Worm (Caenorhabditis elegans) whole organism, late embryonic: Measurements from ENCODE around the gene dpy-4.
A peak's percentile ranks its signal among the peaks of the same experiment; 100 is the strongest.

Source experiments
- C38D4.7 ChIP-seq: fragments of 200-800 bp; sonication (Bioruptor generic); optimal IDR thresholded peaks from 2 replicates; lab custom pipeline; 2018; ENCODE audit warnings: mild to moderate bottlenecking, missing genetic modification characterization, moderate library complexity, missing compliant biosample characterization
- F13H6.1 ChIP-seq: sonication (generic microtip); optimal IDR thresholded peaks from 2 replicates; lab custom pipeline; 2016; ENCODE audit warnings: missing genetic modification characterization, missing compliant biosample characterization
- K09A11.1 ChIP-seq: sonication (generic microtip); optimal IDR thresholded peaks from 2 replicates; lab custom pipeline; 2017; ENCODE audit warnings: antibody characterized with exemption, mild to moderate bottlenecking, missing genetic modification characterization, missing compliant biosample characterization; ENCODE audit not compliant: insufficient read depth
- ama-1 ChIP-seq: fragments of 150-350 bp; optimal IDR thresholded peaks from 2 replicates; lab custom pipeline; 2014
- ceh-18 ChIP-seq: sonication (generic microtip); optimal IDR thresholded peaks from 2 replicates; lab custom pipeline; 2016; ENCODE audit warnings: missing genetic modification characterization, missing compliant biosample characterization
- ceh-2 ChIP-seq: sonication (generic microtip); optimal IDR thresholded peaks from 2 replicates; lab custom pipeline; 2016; ENCODE audit warnings: missing genotype, missing genetic modification characterization, missing compliant biosample characterization
- ceh-22 ChIP-seq: sonication (generic microtip); optimal IDR thresholded peaks from 2 replicates; lab custom pipeline; 2017; ENCODE audit warnings: missing biosample characterization, missing genetic modification characterization
- ceh-45 ChIP-seq: fragments of 200-800 bp; sonication (Bioruptor generic); IDR thresholded peaks from 2 replicates; pipeline ENCODE4 v1.3.6; 2022; ENCODE audit warnings: missing genetic modification reagents, missing genetic modification characterization, missing compliant biosample characterization
- ceh-48 ChIP-seq: sonication (generic microtip); optimal IDR thresholded peaks from 2 replicates; lab custom pipeline; 2016; ENCODE audit warnings: missing genetic modification characterization, inconsistent platforms, missing compliant biosample characterization
- ceh-6 ChIP-seq: fragments of 200-800 bp; sonication (Bioruptor generic); optimal IDR thresholded peaks from 2 replicates; lab custom pipeline; 2018; ENCODE audit warnings: mild to moderate bottlenecking, missing genetic modification characterization, missing compliant biosample characterization
- ceh-9 ChIP-seq: sonication (generic microtip); optimal IDR thresholded peaks from 2 replicates; lab custom pipeline; 2016; ENCODE audit warnings: mild to moderate bottlenecking, missing genetic modification characterization, inconsistent platforms, missing compliant biosample characterization
- che-1 ChIP-seq: sonication (generic microtip); optimal IDR thresholded peaks from 2 replicates; lab custom pipeline; 2016; ENCODE audit warnings: mild to moderate bottlenecking, missing genetic modification characterization, missing compliant biosample characterization
- dmd-4 ChIP-seq: sonication (generic microtip); optimal IDR thresholded peaks from 2 replicates; lab custom pipeline; 2016; ENCODE audit warnings: borderline replicate concordance, missing genetic modification characterization, missing compliant biosample characterization
- elt-2 ChIP-seq: sonication (generic microtip); optimal IDR thresholded peaks from 2 replicates; lab custom pipeline; 2016; ENCODE audit warnings: missing genetic modification reagents, missing genetic modification characterization, missing compliant biosample characterization
- eyg-1 ChIP-seq: sonication (generic microtip); optimal IDR thresholded peaks from 2 replicates; lab custom pipeline; 2016; ENCODE audit warnings: missing genotype, missing genetic modification characterization, missing compliant biosample characterization
- fkh-10 ChIP-seq: fragments of 150-350 bp; optimal IDR thresholded peaks from 2 replicates; lab custom pipeline; 2014; ENCODE audit warnings: missing biosample characterization, missing genetic modification reagents, missing genetic modification characterization
- fkh-6 ChIP-seq: sonication (generic microtip); optimal IDR thresholded peaks from 2 replicates; lab custom pipeline; 2016; ENCODE audit warnings: missing genetic modification characterization, missing compliant biosample characterization
- gmeb-2 ChIP-seq: sonication (generic microtip); optimal IDR thresholded peaks from 2 replicates; lab custom pipeline; 2016; ENCODE audit warnings: missing genetic modification characterization, inconsistent platforms, missing compliant biosample characterization
- hlh-13 ChIP-seq: fragments of 200-800 bp; sonication (Bioruptor generic); optimal IDR thresholded peaks from 2 replicates; lab custom pipeline; 2018; ENCODE audit warnings: mild to moderate bottlenecking, missing genetic modification characterization, missing compliant biosample characterization
- hlh-15 ChIP-seq: sonication (generic microtip); optimal IDR thresholded peaks from 2 replicates; lab custom pipeline; 2016; ENCODE audit warnings: missing genetic modification characterization, missing compliant biosample characterization
- lin-11 ChIP-seq: fragments of 200-800 bp; sonication (Bioruptor generic); optimal IDR thresholded peaks from 2 replicates; lab custom pipeline; 2018; ENCODE audit warnings: mild to moderate bottlenecking, missing genetic modification characterization, missing compliant biosample characterization
- mec-3 ChIP-seq: sonication (generic microtip); optimal IDR thresholded peaks from 2 replicates; lab custom pipeline; 2016; ENCODE audit warnings: borderline replicate concordance, missing genetic modification characterization, missing compliant biosample characterization
- npax-4 ChIP-seq: sonication (generic microtip); optimal IDR thresholded peaks from 2 replicates; lab custom pipeline; 2016; ENCODE audit warnings: missing genetic modification characterization, missing compliant biosample characterization
- pag-3 ChIP-seq: sonication (generic microtip); optimal IDR thresholded peaks from 2 replicates; lab custom pipeline; 2016; ENCODE audit warnings: missing compliant biosample characterization, missing genetic modification characterization, borderline replicate concordance
- pat-9 ChIP-seq: fragments of 200-800 bp; sonication (Bioruptor generic); optimal IDR thresholded peaks from 2 replicates; lab custom pipeline; 2018; ENCODE audit warnings: mild to moderate bottlenecking, missing genetic modification characterization, moderate library complexity, missing compliant biosample characterization
- pha-4 ChIP-seq: fragments of 150-350 bp; optimal IDR thresholded peaks from 2 replicates; lab custom pipeline; 2018; ENCODE audit warnings: missing biosample characterization, missing genetic modification reagents, missing genetic modification characterization
- pqm-1 ChIP-seq: sonication (generic microtip); optimal IDR thresholded peaks from 2 replicates; lab custom pipeline; 2016; ENCODE audit warnings: missing genetic modification characterization, missing compliant biosample characterization
- ref-2 ChIP-seq: sonication (generic microtip); optimal IDR thresholded peaks from 2 replicates; lab custom pipeline; 2016; ENCODE audit warnings: missing genetic modification characterization, missing compliant biosample characterization
- rnt-1 ChIP-seq: sonication (generic microtip); optimal IDR thresholded peaks from 2 replicates; lab custom pipeline; 2016; ENCODE audit warnings: missing genetic modification characterization, missing compliant biosample characterization
- sdc-2 ChIP-seq: sonication (generic microtip); optimal IDR thresholded peaks from 2 replicates; lab custom pipeline; 2016; ENCODE audit warnings: missing genotype, missing genetic modification characterization, missing compliant biosample characterization
- tbx-2 ChIP-seq: sonication (generic microtip); optimal IDR thresholded peaks from 2 replicates; lab custom pipeline; 2016; ENCODE audit warnings: missing genetic modification characterization, missing compliant biosample characterization
- tbx-7 ChIP-seq: sonication (generic microtip); optimal IDR thresholded peaks from 2 replicates; lab custom pipeline; 2016; ENCODE audit warnings: missing genotype, missing genetic modification characterization, missing compliant biosample characterization
- unc-42 ChIP-seq: sonication (generic microtip); optimal IDR thresholded peaks from 2 replicates; lab custom pipeline; 2016; ENCODE audit warnings: missing genotype, missing genetic modification characterization, missing compliant biosample characterization
- unc-55 ChIP-seq: sonication (generic microtip); optimal IDR thresholded peaks from 2 replicates; lab custom pipeline; 2017; ENCODE audit warnings: missing biosample characterization, missing genetic modification reagents, missing genetic modification characterization
- unc-86 ChIP-seq: sonication (generic microtip); optimal IDR thresholded peaks from 2 replicates; lab custom pipeline; 2016; ENCODE audit warnings: missing genetic modification characterization, missing compliant biosample characterization
- ztf-16 ChIP-seq: sonication (generic microtip); optimal IDR thresholded peaks from 2 replicates; lab custom pipeline; 2017; ENCODE audit warnings: missing genetic modification characterization, missing compliant biosample characterization

The dpy-4 gene

ce11 chrIV:14958551-14958950 is 28.0 kb downstream of the dpy-4 start, which contains the start of gene Y41E3.1:
Gene Y41E3.1 (minus strand): TSS chrIV:14958874.
- TF ChIP-seq fkh-10 (GFP tag; lab: Kevin White, UChicago) = no peak
- no peak for TF ChIP-seq npax-4
- no peak for TF ChIP-seq pat-9 (tag; lab: Kevin White, UChicago)
- TF ChIP-seq K09A11.1 (tag; lab: Kevin White, UChicago) = no peak
- TF ChIP-seq ceh-22 = no peak
- TF ChIP-seq dmd-4 (tag; lab: Kevin White, UChicago) = no peak
- no peak for TF ChIP-seq fkh-6 (tag; lab: Kevin White, UChicago)
- no peak for TF ChIP-seq ceh-48 (tag; lab: Kevin White, UChicago)
- TF ChIP-seq mec-3 = no peak
- TF ChIP-seq unc-42 (tag; lab: Kevin White, UChicago) = no peak
- TF ChIP-seq tbx-7 (tag; lab: Kevin White, UChicago) = no peak
- no peak for TF ChIP-seq ceh-18 (tag; lab: Kevin White, UChicago)
- no peak for TF ChIP-seq sdc-2 (tag; lab: Kevin White, UChicago)
- no peak for TF ChIP-seq F13H6.1
- no peak for TF ChIP-seq unc-55 (GFP tag; lab: Kevin White, UChicago)
- no peak for TF ChIP-seq che-1 (tag; lab: Kevin White, UChicago)

ce11 chrIV:14956693-14957281 is 29.8 kb downstream of the dpy-4 start:
- TF ChIP-seq lin-11 (tag; lab: Kevin White, UChicago) (no peak), unc-86 (tag; lab: Kevin White, UChicago) (no peak), elt-2 (peak; percentile 14), ama-1 (lab: Kevin White, UChicago) (peak; percentile 44)
- TF ChIP-seq, all 69 proteins: peak for 2

ce11 chrIV:14954842-14955241 is 31.7 kb downstream of the dpy-4 start:
- TF ChIP-seq C38D4.7 (GFP tag; lab: Kevin White, UChicago) = no peak
- no peak for TF ChIP-seq pqm-1
- TF ChIP-seq hlh-13 (GFP tag; lab: Kevin White, UChicago) = no peak
- TF ChIP-seq eyg-1 = no peak
- no peak for TF ChIP-seq rnt-1 (tag; lab: Kevin White, UChicago)
- TF ChIP-seq pha-4 (tag; lab: Kevin White, UChicago) = no peak
- TF ChIP-seq unc-86 (tag; lab: Kevin White, UChicago) = no peak
- TF ChIP-seq gmeb-2 = no peak
- no peak for TF ChIP-seq ztf-16 (tag; lab: Kevin White, UChicago)
- TF ChIP-seq ceh-6 (GFP tag; lab: Kevin White, UChicago) = no peak
- no peak for TF ChIP-seq ceh-45 (GFP tag; lab: Robert Waterston, UW)
- no peak for TF ChIP-seq hlh-15 (tag; lab: Kevin White, UChicago)
- no peak for TF ChIP-seq ref-2 (tag; lab: Kevin White, UChicago)
- no peak for TF ChIP-seq npax-4
- TF ChIP-seq tbx-2 (tag; lab: Kevin White, UChicago) = no peak
- TF ChIP-seq ceh-2 (tag; lab: Kevin White, UChicago) = no peak
- no peak for TF ChIP-seq ceh-9 (tag; lab: Kevin White, UChicago)

ce11 chrIV:14953802-14954201 is 32.8 kb downstream of the dpy-4 start:
- TF ChIP-seq pag-3 (tag; lab: Kevin White, UChicago) (no peak), ama-1 (lab: Kevin White, UChicago) (no peak), fkh-10 (GFP tag; lab: Kevin White, UChicago) (no peak), ref-2 (tag; lab: Kevin White, UChicago) (no peak)
- TF ChIP-seq, all 69 proteins: peak for 0
